Fruit fly (Drosophila melanogaster) whole organism, embryonic: Measurements from ENCODE around the gene Cont.
A peak's percentile ranks its signal among the peaks of the same experiment; 100 is the strongest.

ENCODE experiments used
- Ada2b ChIP-seq: fragments of 200-800 bp; sonication (Bioruptor generic); IDR thresholded peaks from 2 replicates; pipeline ENCODE4 v1.3.6; 2022; ENCODE audit warnings: missing biosample characterization, missing genetic modification characterization
- Atf-2 ChIP-seq: fragments of 200-800 bp; sonication (Bioruptor generic); optimal IDR thresholded peaks from 2 replicates; lab custom pipeline; 2016; ENCODE audit warnings: missing biosample characterization, missing genetic modification characterization
- CG10147 ChIP-seq: fragments of 200-800 bp; sonication (Bioruptor generic); optimal IDR thresholded peaks from 2 replicates; lab custom pipeline; 2019; ENCODE audit warnings: missing biosample characterization, mild to moderate bottlenecking, missing genetic modification characterization, moderate library complexity
- CG10462 ChIP-seq: fragments of 200-800 bp; sonication (Bioruptor generic); optimal IDR thresholded peaks from 2 replicates; lab custom pipeline; 2016; ENCODE audit warnings: missing biosample characterization, missing genetic modification characterization
- CG11093 ChIP-seq: fragments of 200-800 bp; sonication (Bioruptor generic); IDR thresholded peaks from 3 replicates; pipeline ENCODE4 v1.3.6; 2022; ENCODE audit warnings: missing biosample characterization, missing genetic modification characterization
- CG12071 ChIP-seq: fragments of 200-800 bp; sonication (Bioruptor generic); optimal IDR thresholded peaks from 3 replicates; lab custom pipeline; 2018; ENCODE audit warnings: missing biosample characterization, mild to moderate bottlenecking, missing genetic modification characterization
- CG12104 ChIP-seq: fragments of 200-800 bp; sonication (Bioruptor generic); optimal IDR thresholded peaks from 3 replicates; lab custom pipeline; 2016; ENCODE audit warnings: missing biosample characterization, missing genetic modification characterization
- CG12744 ChIP-seq: fragments of 200-800 bp; sonication (Bioruptor generic); optimal IDR thresholded peaks from 2 replicates; lab custom pipeline; 2016; ENCODE audit warnings: missing biosample characterization, missing genetic modification characterization
- CG14050 ChIP-seq: fragments of 200-800 bp; sonication (Bioruptor generic); IDR thresholded peaks from 3 replicates; pipeline ENCODE4 v1.3.6; 2022; ENCODE audit warnings: missing biosample characterization, missing genetic modification characterization
- CG15514 ChIP-seq: fragments of 200-800 bp; sonication (Bioruptor generic); optimal IDR thresholded peaks from 3 replicates; lab custom pipeline; 2017; ENCODE audit warnings: missing biosample characterization, missing genetic modification characterization, mild to moderate bottlenecking, moderate library complexity, missing genetic modification reagents
- CG17612 ChIP-seq: fragments of 200-800 bp; sonication (Bioruptor generic); IDR thresholded peaks from 2 replicates; pipeline ENCODE4 v1.3.6; 2022; ENCODE audit warnings: missing biosample characterization, missing genetic modification characterization
- CG2678 ChIP-seq: fragments of 200-800 bp; sonication (Bioruptor generic); optimal IDR thresholded peaks from 3 replicates; lab custom pipeline; 2019; ENCODE audit warnings: missing biosample characterization, mild to moderate bottlenecking, missing genetic modification characterization, moderate library complexity
- CG2712 ChIP-seq: fragments of 200-800 bp; optimal IDR thresholded peaks from 3 replicates; lab custom pipeline; 2019; ENCODE audit warnings: missing biosample characterization, mild to moderate bottlenecking, missing genetic modification characterization, moderate library complexity
- CG2875 ChIP-seq: fragments of 200-800 bp; sonication (Bioruptor generic); optimal IDR thresholded peaks from 2 replicates; lab custom pipeline; 2017; ENCODE audit warnings: missing biosample characterization, mild to moderate bottlenecking, missing genetic modification characterization, missing genetic modification reagents
- CG31224 ChIP-seq: fragments of 200-800 bp; sonication (Bioruptor generic); IDR thresholded peaks from 2 replicates; pipeline ENCODE4 v1.3.6; 2022; ENCODE audit warnings: missing biosample characterization, missing genetic modification characterization
- CG31365 ChIP-seq: fragments of 200-800 bp; sonication (Bioruptor generic); optimal IDR thresholded peaks from 2 replicates; lab custom pipeline; 2018; ENCODE audit warnings: missing biosample characterization, mild to moderate bottlenecking, missing genetic modification characterization
- CG31388 ChIP-seq: fragments of 200-800 bp; sonication (Bioruptor generic); optimal IDR thresholded peaks from 2 replicates; lab custom pipeline; 2016; ENCODE audit warnings: missing biosample characterization, missing genetic modification characterization
- CG4328 ChIP-seq: fragments of 200-800 bp; sonication (Bioruptor generic); optimal IDR thresholded peaks from 3 replicates; lab custom pipeline; 2017; ENCODE audit warnings: missing biosample characterization, missing genetic modification reagents, missing genetic modification characterization
- CG4404 ChIP-seq: fragments of 200-800 bp; sonication (Bioruptor generic); IDR thresholded peaks from 2 replicates; pipeline ENCODE4 v1.3.6; 2022; ENCODE audit warnings: missing biosample characterization, missing genetic modification characterization
- CG5180 ChIP-seq: fragments of 200-800 bp; sonication (Bioruptor generic); optimal IDR thresholded peaks from 3 replicates; lab custom pipeline; 2017; ENCODE audit warnings: missing biosample characterization, missing genetic modification characterization, mild to moderate bottlenecking, moderate library complexity, missing genetic modification reagents
- CG6272 ChIP-seq: fragments of 200-800 bp; sonication (Bioruptor generic); IDR thresholded peaks from 2 replicates; pipeline ENCODE4 v1.3.6; 2022; ENCODE audit warnings: missing biosample characterization, missing genetic modification characterization
- Doc2 ChIP-seq: fragments of 200-800 bp; sonication (Bioruptor generic); IDR thresholded peaks from 2 replicates; pipeline ENCODE4 v1.3.6; 2022; ENCODE audit warnings: missing biosample characterization, missing genetic modification characterization
- Hr39 ChIP-seq: fragments of >200 bp; optimal IDR thresholded peaks from 2 replicates; lab custom pipeline; 2017
- NFAT ChIP-seq: fragments of 200-800 bp; sonication (Bioruptor generic); IDR thresholded peaks from 2 replicates; pipeline ENCODE4 v1.3.6; 2022; ENCODE audit warnings: missing biosample characterization, missing genetic modification characterization
- Poxn ChIP-seq: fragments of 200-800 bp; sonication (Bioruptor generic); IDR thresholded peaks from 2 replicates; pipeline ENCODE4 v1.3.6; 2022; ENCODE audit warnings: missing biosample characterization, missing genetic modification characterization
- Rfx ChIP-seq: fragments of 200-800 bp; sonication (Bioruptor generic); IDR thresholded peaks from 2 replicates; pipeline ENCODE4 v1.3.6; 2022; ENCODE audit warnings: missing biosample characterization, missing genetic modification characterization
- Six4 ChIP-seq: fragments of 200-800 bp; sonication (Bioruptor generic); optimal IDR thresholded peaks from 2 replicates; lab custom pipeline; 2016; ENCODE audit warnings: missing biosample characterization, missing genetic modification characterization
- Tbp ChIP-seq: fragments of >200 bp; optimal IDR thresholded peaks from 2 replicates; lab custom pipeline; 2018; ENCODE audit warnings: missing biosample characterization, missing genetic modification characterization
- Trl ChIP-seq, 3 experiments: fragments of >200 bp in 2 of 3; fragments of 200-800 bp in 1 of 3; sonication (Bioruptor generic) in 1 of 3; optimal IDR thresholded peaks; 2 replicates in 1 of 3; 3 replicates in 2 of 3; lab custom pipeline; 2016 to 2017; ENCODE audit warnings: missing biosample characterization in 1 of 3, missing genetic modification characterization in 1 of 3
- YL-1 ChIP-seq: fragments of 200-800 bp; sonication (Bioruptor generic); optimal IDR thresholded peaks from 3 replicates; lab custom pipeline; 2017; ENCODE audit warnings: missing biosample characterization, mild to moderate bottlenecking, missing genetic modification characterization
- al ChIP-seq: fragments of 200-800 bp; sonication (Bioruptor generic); IDR thresholded peaks from 2 replicates; pipeline ENCODE4 v1.3.6; 2022; ENCODE audit warnings: missing biosample characterization, missing genetic modification characterization
- ara ChIP-seq: fragments of 200-800 bp; sonication (Bioruptor generic); IDR thresholded peaks from 2 replicates; pipeline ENCODE4 v1.3.6; 2022; ENCODE audit warnings: missing biosample characterization, missing genetic modification characterization
- ci ChIP-seq: fragments of 200-800 bp; sonication (Bioruptor generic); IDR thresholded peaks from 3 replicates; pipeline ENCODE4 v1.3.6; 2022; ENCODE audit warnings: missing biosample characterization, missing genetic modification characterization
- knrl ChIP-seq: fragments of 200-800 bp; sonication (Bioruptor generic); IDR thresholded peaks from 3 replicates; pipeline ENCODE4 v1.3.6; 2022; ENCODE audit warnings: missing biosample characterization, missing genetic modification characterization; ENCODE audit not compliant: partially characterized antibody
- pho ChIP-seq: fragments of 200-800 bp; sonication (Bioruptor generic); optimal IDR thresholded peaks from 2 replicates; lab custom pipeline; 2016; ENCODE audit warnings: missing biosample characterization, missing genetic modification characterization
- pum ChIP-seq: fragments of 200-800 bp; sonication (Bioruptor generic); optimal IDR thresholded peaks from 2 replicates; lab custom pipeline; 2016; ENCODE audit warnings: missing biosample characterization, missing genetic modification characterization
- pzg ChIP-seq: fragments of 200-800 bp; sonication (Bioruptor generic); optimal IDR thresholded peaks from 3 replicates; lab custom pipeline; 2018; ENCODE audit warnings: missing biosample characterization, mild to moderate bottlenecking, missing genetic modification characterization, moderate library complexity
- schlank ChIP-seq: fragments of 200-800 bp; sonication (Bioruptor generic); optimal IDR thresholded peaks from 2 replicates; lab custom pipeline; 2018; ENCODE audit warnings: missing biosample characterization, mild to moderate bottlenecking, missing genetic modification characterization
- scrt ChIP-seq: fragments of 200-800 bp; sonication (Bioruptor generic); optimal IDR thresholded peaks from 2 replicates; lab custom pipeline; 2018; ENCODE audit warnings: missing biosample characterization, mild to moderate bottlenecking, missing genetic modification characterization, moderate library complexity
- shn ChIP-seq: fragments of 200-800 bp; sonication (Bioruptor generic); optimal IDR thresholded peaks from 3 replicates; lab custom pipeline; 2016; ENCODE audit warnings: missing biosample characterization, missing genetic modification characterization
- slp2 ChIP-seq: fragments of 200-800 bp; sonication (Bioruptor generic); optimal IDR thresholded peaks from 2 replicates; lab custom pipeline; 2016; ENCODE audit warnings: missing biosample characterization, missing genetic modification characterization
- sqz ChIP-seq: fragments of 200-800 bp; sonication (Bioruptor generic); optimal IDR thresholded peaks from 3 replicates; lab custom pipeline; 2018; ENCODE audit warnings: missing biosample characterization, mild to moderate bottlenecking, missing genetic modification characterization
- tgo ChIP-seq: fragments of 200-800 bp; sonication (Bioruptor generic); IDR thresholded peaks from 3 replicates; pipeline ENCODE4 v1.3.6; 2022; ENCODE audit warnings: missing biosample characterization, missing genetic modification characterization
- trh ChIP-seq: fragments of 200-800 bp; sonication (Bioruptor generic); optimal IDR thresholded peaks from 2 replicates; lab custom pipeline; 2016; ENCODE audit warnings: missing biosample characterization, missing genetic modification characterization

The Cont gene

DNA sequence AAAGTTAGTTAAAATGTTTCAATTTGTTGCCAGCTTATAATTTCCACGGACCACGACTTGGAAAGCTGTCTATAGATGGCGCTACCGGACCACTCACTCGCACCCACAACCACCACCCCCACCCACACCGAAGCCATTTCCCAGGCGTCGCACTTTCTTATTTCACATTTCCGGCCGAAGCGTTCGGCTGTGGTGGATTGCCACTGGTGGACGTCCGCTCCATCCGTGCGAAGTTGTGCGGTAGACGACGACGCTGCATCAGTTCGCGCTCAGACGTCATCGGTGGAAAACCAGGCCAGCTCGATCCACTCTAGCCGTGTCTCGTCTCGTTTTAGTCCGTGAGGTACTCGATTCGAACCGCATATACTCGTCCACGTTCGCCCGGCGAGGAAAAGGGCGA lies 21.5 kb upstream of the Cont start, which contains the start of gene CG1090 (continued):
- TF ChIP-seq CG6272 (GFP tag; lab: Robert Waterston, UW) (no peak), CG2875 (GFP tag; lab: Kevin White, UChicago) (no peak), CG4328 (no peak), slp2 (GFP tag; lab: Kevin White, UChicago) (no peak), CG31224 (GFP tag; lab: Robert Waterston, UW) (no peak), CG31388 (no peak), tgo (GFP tag; lab: Robert Waterston, UW) (no peak), pho (GFP tag; lab: Kevin White, UChicago) (no peak), CG15514 (GFP tag; lab: Kevin White, UChicago) (peak; percentile 56), YL-1 (GFP tag; lab: Kevin White, UChicago) (no peak), sqz (no peak), Ada2b (no peak), Poxn (GFP tag; lab: Robert Waterston, UW) (no peak), NFAT (GFP tag; lab: Robert Waterston, UW) (peak; percentile 30; the same call in 1 of the 2 replicates), pum (GFP tag; lab: Kevin White, UChicago) (no peak), al (GFP tag; lab: Robert Waterston, UW) (no peak), CG14050 (GFP tag; lab: Robert Waterston, UW) (no peak), Tbp (GFP tag; lab: Kevin White, UChicago) (no peak), CG12071 (GFP tag; lab: Kevin White, UChicago) (no peak), CG2712 (no peak), Rfx (no peak), shn (GFP tag; lab: Kevin White, UChicago) (no peak), CG17612 (GFP tag; lab: Robert Waterston, UW) (no peak), ci (no peak; the same call in 1 of the 3 replicates), CG4404 (GFP tag; lab: Robert Waterston, UW) (no peak), CG10147 (GFP tag; lab: Kevin White, UChicago) (no peak), Trl (optimal IDR thresholded peaks at IDR 0.05; lab: Kevin White, UChicago) (no peak), Trl (GFP tag; optimal IDR thresholded peaks at IDR 0.05; lab: Kevin White, UChicago) (no peak), Hr39 (lab: Kevin White, UChicago) (no peak), Six4 (GFP tag; lab: Kevin White, UChicago) (no peak), schlank (tag; lab: Kevin White, UChicago) (peak; percentile 38), CG10462 (GFP tag; lab: Kevin White, UChicago) (no peak), trh (GFP tag; lab: Kevin White, UChicago) (no peak), pzg (GFP tag; lab: Kevin White, UChicago) (peak; percentile 15), CG31365 (tag; lab: Kevin White, UChicago) (no peak), ara (GFP tag; lab: Robert Waterston, UW) (0 out of 2 replicates have a peak, but pooled peaks have one; percentile 4), CG12104 (GFP tag; lab: Kevin White, UChicago) (no peak), CG12744 (no peak), CG5180 (GFP tag; lab: Kevin White, UChicago) (peak; percentile 24), Atf-2 (GFP tag; lab: Kevin White, UChicago) (no peak), Doc2 (no peak), knrl (no peak), scrt (GFP tag; lab: Kevin White, UChicago) (peak; percentile 38), CG11093 (GFP tag; lab: Robert Waterston, UW) (no peak), CG2678 (tag; lab: Kevin White, UChicago) (no peak)
